Fruit fly (Drosophila melanogaster): Measurements from ENCODE around the gene CG43391.

Gene CG43391

DNA sequence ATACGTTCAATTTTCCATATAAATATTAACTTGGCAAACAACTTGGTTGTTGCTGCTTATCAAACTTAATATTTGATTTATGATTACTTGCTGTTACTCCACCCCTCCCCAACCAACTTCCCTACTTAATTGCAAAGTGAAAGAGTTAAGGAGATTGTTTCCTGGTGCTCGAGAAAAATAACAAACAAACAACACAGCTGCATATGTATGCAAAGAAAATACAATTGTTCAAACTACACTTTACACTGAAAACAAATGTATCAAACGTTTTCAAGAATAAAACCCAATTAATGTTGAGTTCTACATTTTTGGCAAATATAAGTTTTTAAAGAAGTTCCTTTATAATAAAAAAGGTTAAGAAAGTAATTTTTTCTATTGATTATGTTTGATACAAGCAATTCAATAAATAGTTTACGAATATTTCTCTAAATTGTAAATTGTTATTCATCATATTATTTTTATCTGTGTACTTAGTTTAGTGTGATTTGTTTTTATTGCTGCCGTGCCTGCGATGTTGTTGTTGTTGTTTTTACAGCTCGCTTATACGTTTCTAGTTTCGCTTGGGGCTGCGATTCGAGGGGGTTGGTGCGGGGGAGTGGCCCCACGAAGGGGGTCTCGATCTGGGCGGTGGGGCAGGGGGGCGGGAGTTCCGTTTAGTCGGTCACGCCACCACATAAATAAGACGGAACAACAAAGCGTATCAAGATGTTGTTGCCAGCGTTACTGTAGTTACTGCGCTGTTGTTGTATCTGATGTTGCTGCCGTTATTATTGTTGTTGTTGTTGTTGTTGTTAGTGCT is 25.0 kb downstream of the CG43391 start (continued):
- TF ChIP-seq Dip2 (GFP tag; IDR thresholded peaks at IDR 0.05) (no peak), zen2 (GFP tag; IDR thresholded peaks at IDR 0.05; ENCODE audit: partially characterized antibody) (no peak), E2f1 (GFP tag; IDR thresholded peaks at IDR 0.05) (no peak; the same call in 1 of the 2 replicates), her (GFP tag; optimal IDR thresholded peaks at IDR 0.05) (no peak), CG1603 (tag; optimal IDR thresholded peaks at IDR 0.05) (peak; percentile 50), CG12071 (GFP tag; optimal IDR thresholded peaks at IDR 0.05) (peak; percentile 18), ash1 (GFP tag; optimal IDR thresholded peaks at IDR 0.05) (no peak), Dfd (GFP tag; optimal IDR thresholded peaks at IDR 0.05) (peak in 1 of 2 experiments; percentile 77), Deaf1 (tag; optimal IDR thresholded peaks at IDR 0.05) (peak; percentile 66), Sry-δ (GFP tag; optimal IDR thresholded peaks at IDR 0.05) (peak; percentile 18), MBD-R2 (GFP tag; IDR thresholded peaks at IDR 0.05) (no peak), Oaz (GFP tag; IDR thresholded peaks at IDR 0.05) (0 out of 2 replicates have a peak, but pooled peaks have one; percentile 12), CG14710 (tag; optimal IDR thresholded peaks at IDR 0.05) (peak; percentile 86), Gug (GFP tag; IDR thresholded peaks at IDR 0.05) (no peak), ind (GFP tag; optimal IDR thresholded peaks at IDR 0.05) (peak; percentile 48), CG12659 (GFP tag; optimal IDR thresholded peaks at IDR 0.05) (peak; percentile 71), eve (GFP tag; optimal IDR thresholded peaks at IDR 0.05) (peak in 1 of 2 experiments; percentile 58), repo (GFP tag; optimal IDR thresholded peaks at IDR 0.05) (no peak), tap (tag; optimal IDR thresholded peaks at IDR 0.05) (peak; percentile 60), hth (optimal IDR thresholded peaks at IDR 0.05) (no peak), MESR4 (GFP tag; optimal IDR thresholded peaks at IDR 0.05) (no peak), ac (GFP tag; optimal IDR thresholded peaks at IDR 0.05) (no peak), CG18476 (GFP tag; optimal IDR thresholded peaks at IDR 0.05) (peak; percentile 45), wor (GFP tag; IDR thresholded peaks at IDR 0.05) (peak; percentile 33; the same call in 1 of the 2 replicates), tna (GFP tag; IDR thresholded peaks at IDR 0.05; ENCODE audit: partially characterized antibody) (no peak), CG17361 (GFP tag; IDR thresholded peaks at IDR 0.05) (peak; percentile 87), CG11398 (GFP tag; optimal IDR thresholded peaks at IDR 0.05) (peak; percentile 59), en (GFP tag; optimal IDR thresholded peaks at IDR 0.05) (peak; percentile 24), Aef1 (GFP tag; IDR thresholded peaks at IDR 0.05) (0 out of 3 replicates have a peak, but pooled peaks have one; percentile 36), btn (GFP tag; optimal IDR thresholded peaks at IDR 0.05) (no peak), ase (GFP tag; IDR thresholded peaks at IDR 0.05) (peak; percentile 57; the same call in 2 of the 3 replicates), CrebB (tag; optimal IDR thresholded peaks at IDR 0.05) (peak; percentile 31), HHEX (GFP tag; optimal IDR thresholded peaks at IDR 0.05) (peak; percentile 64), CG11093 (GFP tag; IDR thresholded peaks at IDR 0.05) (0 out of 3 replicates have a peak, but pooled peaks have one; percentile 40), da (GFP tag; optimal IDR thresholded peaks at IDR 0.05) (peak; percentile 31), CG9797 (GFP tag; optimal IDR thresholded peaks at IDR 0.05) (no peak), Opbp (GFP tag; IDR thresholded peaks at IDR 0.05; ENCODE audit: partially characterized antibody) (0 out of 3 replicates have a peak, but pooled peaks have one; percentile 24), CG13287 (GFP tag; IDR thresholded peaks at IDR 0.05; ENCODE audit: partially characterized antibody) (peak; percentile 26; the same call in 1 of the 2 replicates), Taf1 (GFP tag; IDR thresholded peaks at IDR 0.05) (no peak), Hey (tag; optimal IDR thresholded peaks at IDR 0.05) (peak; percentile 35), CG10431 (GFP tag; optimal IDR thresholded peaks at IDR 0.05) (peak; percentile 31), Stat92E (GFP tag; optimal IDR thresholded peaks at IDR 0.05) (no peak), Max (GFP tag; optimal IDR thresholded peaks at IDR 0.05) (peak; percentile 28), CG2120 (GFP tag; optimal IDR thresholded peaks at IDR 0.05) (peak; percentile 70), CG3838 (GFP tag; optimal IDR thresholded peaks at IDR 0.05) (peak; percentile 69), CG10274 (GFP tag; optimal IDR thresholded peaks at IDR 0.05) (no peak), CG12236 (GFP tag; optimal IDR thresholded peaks at IDR 0.05) (peak; percentile 26), Pdp1 (GFP tag; optimal IDR thresholded peaks at IDR 0.05) (peak in 1 of 2 experiments; percentile 59), CG5953 (GFP tag; IDR thresholded peaks at IDR 0.05) (no peak)
